Worm (Caenorhabditis elegans): ENCODE data around the gene C24A3.4.

DNA sequence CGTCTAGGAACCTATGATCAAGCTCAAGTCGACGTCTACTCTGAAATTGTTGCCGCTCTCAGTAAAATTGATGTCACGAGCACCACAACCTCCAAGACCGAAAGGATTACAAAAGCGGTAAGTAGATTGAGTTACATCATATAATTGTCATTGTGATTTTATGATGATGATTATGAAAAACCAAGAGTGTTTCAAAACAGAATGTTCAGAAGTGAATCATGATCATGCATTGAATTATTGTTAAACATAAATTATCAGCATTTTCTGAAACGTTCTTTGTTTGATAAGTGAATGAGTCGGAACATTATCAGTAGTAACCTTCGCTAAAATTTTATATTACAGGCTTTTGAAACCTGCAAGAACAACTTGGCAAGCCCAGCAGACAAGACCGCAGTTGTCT is 42.9 kb downstream of the C24A3.4 start:
- no peak for TF ChIP-seq snpc-3.4 (tag; optimal IDR thresholded peaks at IDR 0.05)
- TF ChIP-seq pha-4 (tag; optimal IDR thresholded peaks at IDR 0.05), result no peak
- no peak for TF ChIP-seq rec-8 (tag; optimal IDR thresholded peaks at IDR 0.05)
- no peak for TF ChIP-seq mes-4 (tag; optimal IDR thresholded peaks at IDR 0.05)
- no peak for TF ChIP-seq die-1 (tag; optimal IDR thresholded peaks at IDR 0.05)
- no peak for TF ChIP-seq attf-6 (GFP tag; IDR thresholded peaks at IDR 0.05)
